Worm (Caenorhabditis elegans) whole organism, late embryonic: Measurements from ENCODE around the gene srlf-13.

Experiments
- C38D4.7 ChIP-seq: fragments of 200-800 bp; sonication (Bioruptor generic); optimal IDR thresholded peaks from 2 replicates; lab custom pipeline; 2018; ENCODE audit warnings: mild to moderate bottlenecking, missing genetic modification characterization, moderate library complexity, missing compliant biosample characterization
- ceh-18 ChIP-seq: sonication (generic microtip); optimal IDR thresholded peaks from 2 replicates; lab custom pipeline; 2016; ENCODE audit warnings: missing genetic modification characterization, missing compliant biosample characterization
- ceh-31 ChIP-seq: sonication (generic microtip); optimal IDR thresholded peaks from 2 replicates; lab custom pipeline; 2016; ENCODE audit warnings: missing genetic modification characterization, missing compliant biosample characterization
- ceh-34 ChIP-seq: sonication (generic microtip); optimal IDR thresholded peaks from 2 replicates; lab custom pipeline; 2016; ENCODE audit warnings: mild to moderate bottlenecking, missing genetic modification characterization, missing compliant biosample characterization
- elt-2 ChIP-seq: sonication (generic microtip); optimal IDR thresholded peaks from 2 replicates; lab custom pipeline; 2016; ENCODE audit warnings: missing genetic modification reagents, missing genetic modification characterization, missing compliant biosample characterization
- gmeb-2 ChIP-seq: sonication (generic microtip); optimal IDR thresholded peaks from 2 replicates; lab custom pipeline; 2016; ENCODE audit warnings: missing genetic modification characterization, inconsistent platforms, missing compliant biosample characterization
- pha-2 ChIP-seq: sonication (generic microtip); optimal IDR thresholded peaks from 2 replicates; lab custom pipeline; 2017; ENCODE audit warnings: mild to moderate bottlenecking, missing genetic modification characterization, missing compliant biosample characterization
- pha-4 ChIP-seq: fragments of 150-350 bp; optimal IDR thresholded peaks from 2 replicates; lab custom pipeline; 2018; ENCODE audit warnings: missing biosample characterization, missing genetic modification reagents, missing genetic modification characterization
- pqm-1 ChIP-seq: sonication (generic microtip); optimal IDR thresholded peaks from 2 replicates; lab custom pipeline; 2016; ENCODE audit warnings: missing genetic modification characterization, missing compliant biosample characterization
- ref-2 ChIP-seq: sonication (generic microtip); optimal IDR thresholded peaks from 2 replicates; lab custom pipeline; 2016; ENCODE audit warnings: missing genetic modification characterization, missing compliant biosample characterization
- tbx-2 ChIP-seq: sonication (generic microtip); optimal IDR thresholded peaks from 2 replicates; lab custom pipeline; 2016; ENCODE audit warnings: missing genetic modification characterization, missing compliant biosample characterization
- ztf-16 ChIP-seq: sonication (generic microtip); optimal IDR thresholded peaks from 2 replicates; lab custom pipeline; 2017; ENCODE audit warnings: missing genetic modification characterization, missing compliant biosample characterization

DNA sequence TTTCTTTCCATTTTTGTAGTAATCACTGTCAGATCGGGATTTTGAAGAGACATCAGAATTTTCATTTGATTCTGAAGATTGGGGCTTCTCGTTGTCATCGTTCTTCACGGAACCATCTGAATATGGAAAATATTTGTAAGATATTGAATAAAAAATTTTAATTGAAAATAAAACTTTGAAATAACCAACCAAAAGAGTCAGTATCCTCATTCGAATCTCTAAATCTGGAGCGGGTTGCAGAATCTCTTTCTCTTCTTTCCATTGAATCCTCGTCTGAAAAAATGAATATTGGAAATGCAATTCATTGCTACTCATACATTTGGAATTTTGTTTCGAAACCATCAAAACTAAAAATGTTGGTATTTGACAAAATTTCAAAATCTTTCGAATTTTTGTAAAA lies 1.7 kb upstream of the srlf-13 start:
- TF ChIP-seq tbx-2 (no peak), ref-2 (no peak), pha-4 (no peak), pqm-1 (tag; lab: Kevin White, UChicago) (no peak), ztf-16 (no peak), C38D4.7 (no peak), gmeb-2 (tag; lab: Kevin White, UChicago) (no peak), ceh-31 (tag; lab: Kevin White, UChicago) (no peak), pha-2 (tag; lab: Kevin White, UChicago) (no peak), elt-2 (no peak), ceh-34 (tag; lab: Kevin White, UChicago) (no peak), ceh-18 (tag; lab: Kevin White, UChicago) (no peak)
